Fruit fly (Drosophila melanogaster) whole organism, embryonic: ENCODE measurements around the gene Arfip.
A peak's percentile ranks its signal among the peaks of the same experiment; 100 is the strongest.

Experiments
- Asciz ChIP-seq: fragments of 200-800 bp; sonication (Bioruptor generic); optimal IDR thresholded peaks from 2 replicates; lab custom pipeline; 2017; ENCODE audit warnings: missing biosample characterization, mild to moderate bottlenecking, missing genetic modification characterization, missing genetic modification reagents
- Atf-2 ChIP-seq: fragments of 200-800 bp; sonication (Bioruptor generic); optimal IDR thresholded peaks from 2 replicates; lab custom pipeline; 2016; ENCODE audit warnings: missing biosample characterization, missing genetic modification characterization
- B-H2 ChIP-seq: fragments of 200-800 bp; sonication (Bioruptor generic); optimal IDR thresholded peaks from 2 replicates; lab custom pipeline; 2018; ENCODE audit warnings: missing biosample characterization, mild to moderate bottlenecking, missing genetic modification characterization
- CG10209 ChIP-seq: fragments of 200-800 bp; sonication (Bioruptor generic); optimal IDR thresholded peaks from 3 replicates; lab custom pipeline; 2017; ENCODE audit warnings: missing biosample characterization, mild to moderate bottlenecking, missing genetic modification characterization, missing genetic modification reagents
- CG12744 ChIP-seq: fragments of 200-800 bp; sonication (Bioruptor generic); optimal IDR thresholded peaks from 2 replicates; lab custom pipeline; 2016; ENCODE audit warnings: missing biosample characterization, missing genetic modification characterization
- CG13894 ChIP-seq: fragments of 200-800 bp; sonication (Bioruptor generic); optimal IDR thresholded peaks from 3 replicates; lab custom pipeline; 2018; ENCODE audit warnings: missing biosample characterization, mild to moderate bottlenecking, missing genetic modification characterization, moderate library complexity
- CG14441 ChIP-seq: fragments of 200-800 bp; sonication (Bioruptor generic); IDR thresholded peaks from 2 replicates; pipeline ENCODE4 v1.3.6; 2022; ENCODE audit warnings: missing biosample characterization, missing genetic modification characterization
- CG15601 ChIP-seq: fragments of 200-800 bp; sonication (Bioruptor generic); optimal IDR thresholded peaks from 3 replicates; lab custom pipeline; 2019; ENCODE audit warnings: missing biosample characterization, mild to moderate bottlenecking, missing genetic modification characterization, moderate library complexity
- CG1647 ChIP-seq: fragments of 200-800 bp; sonication (Bioruptor generic); optimal IDR thresholded peaks from 3 replicates; lab custom pipeline; 2016; ENCODE audit warnings: missing biosample characterization, missing genetic modification characterization
- CG16815 ChIP-seq: fragments of 200-800 bp; sonication (Bioruptor generic); optimal IDR thresholded peaks from 3 replicates; lab custom pipeline; 2017; ENCODE audit warnings: missing biosample characterization, mild to moderate bottlenecking, missing genetic modification characterization
- CG17328 ChIP-seq: fragments of 200-800 bp; sonication (Bioruptor generic); IDR thresholded peaks from 2 replicates; pipeline ENCODE4 v1.3.6; 2022; ENCODE audit warnings: missing biosample characterization, missing genetic modification characterization
- CG18619 ChIP-seq: fragments of 200-800 bp; sonication (Bioruptor generic); optimal IDR thresholded peaks from 3 replicates; lab custom pipeline; 2017; ENCODE audit warnings: missing biosample characterization, mild to moderate bottlenecking, missing genetic modification characterization
- CG30403 ChIP-seq: fragments of 200-800 bp; sonication (Bioruptor generic); optimal IDR thresholded peaks from 3 replicates; lab custom pipeline; 2016; ENCODE audit warnings: missing biosample characterization, missing genetic modification characterization
- CG4404 ChIP-seq: fragments of 200-800 bp; sonication (Bioruptor generic); IDR thresholded peaks from 2 replicates; pipeline ENCODE4 v1.3.6; 2022; ENCODE audit warnings: missing biosample characterization, missing genetic modification characterization
- CG6765 ChIP-seq: fragments of 200-800 bp; sonication (Bioruptor generic); optimal IDR thresholded peaks from 3 replicates; lab custom pipeline; 2017; ENCODE audit warnings: missing biosample characterization, mild to moderate bottlenecking, missing genetic modification characterization
- CG7839 ChIP-seq: fragments of 200-800 bp; sonication (Bioruptor generic); optimal IDR thresholded peaks from 3 replicates; lab custom pipeline; 2018; ENCODE audit warnings: missing biosample characterization, mild to moderate bottlenecking, missing genetic modification characterization, moderate library complexity
- CG8924 ChIP-seq: fragments of 200-800 bp; optimal IDR thresholded peaks from 3 replicates; lab custom pipeline; 2019; ENCODE audit warnings: missing biosample characterization, mild to moderate bottlenecking, missing genetic modification characterization, moderate library complexity
- CG9727 ChIP-seq: fragments of 200-800 bp; sonication (Bioruptor generic); optimal IDR thresholded peaks from 3 replicates; lab custom pipeline; 2017; ENCODE audit warnings: missing biosample characterization, mild to moderate bottlenecking, missing genetic modification characterization
- CG9876 ChIP-seq: fragments of 200-800 bp; sonication (Bioruptor generic); optimal IDR thresholded peaks from 2 replicates; lab custom pipeline; 2016; ENCODE audit warnings: missing biosample characterization, missing genetic modification characterization
- Deaf1 ChIP-seq: fragments of 200-800 bp; optimal IDR thresholded peaks from 3 replicates; lab custom pipeline; 2019; ENCODE audit warnings: missing biosample characterization, mild to moderate bottlenecking, missing genetic modification characterization, moderate library complexity
- Dip2 ChIP-seq: fragments of 200-800 bp; sonication (Bioruptor generic); IDR thresholded peaks from 2 replicates; pipeline ENCODE4 v1.3.6; 2022; ENCODE audit warnings: missing biosample characterization, missing genetic modification characterization
- Dll ChIP-seq: fragments of 200-800 bp; sonication (Bioruptor generic); IDR thresholded peaks from 4 replicates; pipeline ENCODE4 v1.3.6; 2022; ENCODE audit warnings: missing biosample characterization, missing genetic modification characterization; ENCODE audit not compliant: partially characterized antibody
- Dref ChIP-seq: fragments of 200-800 bp; sonication (Bioruptor generic); IDR thresholded peaks from 2 replicates; pipeline ENCODE4 v1.3.6; 2022; ENCODE audit warnings: missing biosample characterization, missing genetic modification characterization
- HmgZ ChIP-seq: fragments of 200-800 bp; sonication (Bioruptor generic); optimal IDR thresholded peaks from 2 replicates; lab custom pipeline; 2018; ENCODE audit warnings: missing biosample characterization, mild to moderate bottlenecking, missing genetic modification characterization
- Hr78 ChIP-seq, 2 experiments: fragments of 200-800 bp in 1 of 2; fragments of >200 bp in 1 of 2; sonication (Bioruptor generic) in 1 of 2; optimal IDR thresholded peaks; 2 replicates each; lab custom pipeline; 2017 to 2019; ENCODE audit warnings: missing biosample characterization in 2 of 2, missing genetic modification characterization in 2 of 2, mild to moderate bottlenecking in 1 of 2, moderate library complexity in 1 of 2
- MESR4 ChIP-seq: fragments of 200-800 bp; sonication (Bioruptor generic); optimal IDR thresholded peaks from 2 replicates; lab custom pipeline; 2018; ENCODE audit warnings: missing biosample characterization, mild to moderate bottlenecking, missing genetic modification characterization, moderate library complexity
- MTF-1 ChIP-seq: fragments of 200-800 bp; sonication (Bioruptor generic); optimal IDR thresholded peaks from 2 replicates; lab custom pipeline; 2018; ENCODE audit warnings: missing biosample characterization, mild to moderate bottlenecking, missing genetic modification characterization, borderline replicate concordance
- NK7.1 ChIP-seq: fragments of 200-800 bp; sonication (Bioruptor generic); optimal IDR thresholded peaks from 3 replicates; lab custom pipeline; 2016; ENCODE audit warnings: missing biosample characterization, missing genetic modification characterization
- Nf-YC ChIP-seq: fragments of 200-800 bp; optimal IDR thresholded peaks from 3 replicates; lab custom pipeline; 2019; ENCODE audit warnings: missing biosample characterization, mild to moderate bottlenecking, missing genetic modification characterization, moderate library complexity
- Oaz ChIP-seq: fragments of 200-800 bp; sonication (Bioruptor generic); IDR thresholded peaks from 2 replicates; pipeline ENCODE4 v1.3.6; 2022; ENCODE audit warnings: missing biosample characterization, missing genetic modification characterization
- Opbp ChIP-seq: fragments of 200-800 bp; sonication (Bioruptor generic); IDR thresholded peaks from 3 replicates; pipeline ENCODE4 v1.3.6; 2022; ENCODE audit warnings: missing biosample characterization, missing genetic modification characterization; ENCODE audit not compliant: partially characterized antibody
- PHDP ChIP-seq: fragments of 200-800 bp; sonication (Bioruptor generic); optimal IDR thresholded peaks from 3 replicates; lab custom pipeline; 2018; ENCODE audit warnings: missing biosample characterization, mild to moderate bottlenecking, missing genetic modification characterization, moderate library complexity
- amos ChIP-seq: fragments of 200-800 bp; sonication (Bioruptor generic); IDR thresholded peaks from 2 replicates; pipeline ENCODE4 v1.3.6; 2022; ENCODE audit warnings: missing biosample characterization, missing genetic modification characterization; ENCODE audit not compliant: partially characterized antibody
- chif ChIP-seq, 2 experiments: fragments of 200-800 bp; sonication (Bioruptor generic); optimal IDR thresholded peaks; 3 replicates each; lab custom pipeline; 2016; ENCODE audit warnings: missing biosample characterization in 2 of 2, missing genetic modification characterization in 2 of 2
- ci ChIP-seq: fragments of 200-800 bp; sonication (Bioruptor generic); IDR thresholded peaks from 3 replicates; pipeline ENCODE4 v1.3.6; 2022; ENCODE audit warnings: missing biosample characterization, missing genetic modification characterization
- crp ChIP-seq, 2 experiments: fragments of 200-800 bp; sonication (Bioruptor generic); optimal IDR thresholded peaks; 2 replicates in 1 of 2; 3 replicates in 1 of 2; lab custom pipeline; 2017; ENCODE audit warnings: missing biosample characterization in 2 of 2, missing genetic modification characterization in 2 of 2, mild to moderate bottlenecking in 1 of 2, moderate library complexity in 1 of 2
- danr ChIP-seq: fragments of 200-800 bp; sonication (Bioruptor generic); IDR thresholded peaks from 2 replicates; pipeline ENCODE4 v1.3.6; 2022; ENCODE audit warnings: missing biosample characterization, missing genetic modification characterization
- disco-r ChIP-seq: fragments of 200-800 bp; sonication (Bioruptor generic); optimal IDR thresholded peaks from 2 replicates; lab custom pipeline; 2016; ENCODE audit warnings: missing biosample characterization, missing genetic modification characterization
- fru ChIP-seq: fragments of >200 bp; optimal IDR thresholded peaks from 2 replicates; lab custom pipeline; 2017
- gcm2 ChIP-seq: fragments of 200-800 bp; sonication (Bioruptor generic); optimal IDR thresholded peaks from 2 replicates; lab custom pipeline; 2016; ENCODE audit warnings: missing biosample characterization, missing genetic modification characterization
- ind ChIP-seq: fragments of 200-800 bp; sonication (Bioruptor generic); optimal IDR thresholded peaks from 3 replicates; lab custom pipeline; 2016; ENCODE audit warnings: missing biosample characterization, missing genetic modification characterization
- inv ChIP-seq: fragments of 200-800 bp; sonication (Bioruptor generic); IDR thresholded peaks from 2 replicates; pipeline ENCODE4 v1.3.6; 2022; ENCODE audit warnings: missing biosample characterization, missing genetic modification characterization; ENCODE audit not compliant: partially characterized antibody
- mam ChIP-seq: fragments of 200-800 bp; sonication (Bioruptor generic); optimal IDR thresholded peaks from 3 replicates; lab custom pipeline; 2016; ENCODE audit warnings: missing biosample characterization, missing genetic modification characterization
- mirr ChIP-seq: fragments of 200-800 bp; sonication (Bioruptor generic); optimal IDR thresholded peaks from 3 replicates; lab custom pipeline; 2018; ENCODE audit warnings: missing biosample characterization, mild to moderate bottlenecking, missing genetic modification characterization
- pan ChIP-seq, 4 experiments: fragments of >200 bp in 3 of 4; fragments of 200-800 bp in 1 of 4; sonication (Bioruptor generic) in 1 of 4; optimal IDR thresholded peaks in 3 of 4; IDR thresholded peaks in 1 of 4; 2 replicates each; pipeline versions ENCODE4 v1.3.6 to Lab custom; 2017 to 2022; ENCODE audit warnings: missing biosample characterization in 2 of 4, missing genetic modification characterization in 2 of 4, mixed read lengths in 1 of 4
- sima ChIP-seq: fragments of 200-800 bp; sonication (Bioruptor generic); optimal IDR thresholded peaks from 2 replicates; lab custom pipeline; 2016; ENCODE audit warnings: missing biosample characterization, missing genetic modification characterization
- sqz ChIP-seq: fragments of 200-800 bp; sonication (Bioruptor generic); optimal IDR thresholded peaks from 3 replicates; lab custom pipeline; 2018; ENCODE audit warnings: missing biosample characterization, mild to moderate bottlenecking, missing genetic modification characterization
- tup ChIP-seq: fragments of 200-800 bp; sonication (Bioruptor generic); optimal IDR thresholded peaks from 2 replicates; lab custom pipeline; 2016; ENCODE audit warnings: missing biosample characterization, mild to moderate bottlenecking, missing genetic modification characterization, moderate library complexity
- tx ChIP-seq: fragments of 200-800 bp; sonication (Bioruptor generic); optimal IDR thresholded peaks from 2 replicates; lab custom pipeline; 2016; ENCODE audit warnings: missing biosample characterization, missing genetic modification characterization
- yki ChIP-seq: fragments of >200 bp; optimal IDR thresholded peaks from 3 replicates; lab custom pipeline; 2018

The Arfip gene

DNA sequence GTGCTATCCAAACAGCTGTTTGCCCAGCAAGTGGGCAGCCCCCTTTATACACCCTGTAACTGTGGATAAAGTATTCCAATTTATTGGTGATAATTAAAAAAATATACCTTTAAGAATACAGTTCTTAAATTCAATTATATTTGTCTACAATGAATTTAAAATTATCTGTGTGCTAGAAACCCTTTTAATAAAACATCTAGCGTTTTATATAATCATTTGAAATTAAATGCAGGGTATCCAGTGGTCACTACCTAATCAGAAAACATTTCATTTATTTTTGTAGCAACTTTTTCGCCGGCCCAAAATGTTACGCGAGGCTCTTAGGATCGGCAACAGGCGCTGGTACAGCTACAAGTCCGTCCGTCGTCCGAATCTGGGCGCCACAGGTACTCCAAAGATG, 8.3 kb downstream of the Arfip start, which contains the start of gene CG17726 (continued):
- TF ChIP-seq CG6765 (GFP tag; lab: Kevin White, UChicago), result peak; percentile 89
- TF ChIP-seq CG9727 (GFP tag; lab: Kevin White, UChicago), result peak; percentile 97
- peak; percentile 95 for TF ChIP-seq CG4404
- peak; percentile 79 for TF ChIP-seq Nf-YC (tag; lab: Kevin White, UChicago)
- TF ChIP-seq sqz (GFP tag; lab: Kevin White, UChicago), result peak; percentile 93
- peak; percentile 97 for TF ChIP-seq HmgZ
- TF ChIP-seq MESR4, result peak; percentile 67
- TF ChIP-seq inv (GFP tag; lab: Robert Waterston, UW), result no peak
- TF ChIP-seq CG18619 (GFP tag; lab: Kevin White, UChicago), result peak; percentile 94
- TF ChIP-seq Asciz, result no peak
- TF ChIP-seq NK7.1, result peak; percentile 82
- peak; percentile 97 for TF ChIP-seq CG15601 (tag; lab: Kevin White, UChicago)
- peak; percentile 69 for TF ChIP-seq Dip2
- TF ChIP-seq tx (GFP tag; lab: Kevin White, UChicago), result peak; percentile 86
- peak; percentile 69 for TF ChIP-seq gcm2 (GFP tag; lab: Kevin White, UChicago)
- TF ChIP-seq CG30403 (GFP tag; lab: Kevin White, UChicago), result peak; percentile 97
- peak; percentile 92 for TF ChIP-seq CG12744
- peak in 1 of 2 experiments; percentile 73 for TF ChIP-seq pan (optimal IDR thresholded peaks at IDR 0.05; lab: Kevin White, UChicago)
- TF ChIP-seq pan (GFP tag; optimal IDR thresholded peaks at IDR 0.05 in 1 of 2, IDR thresholded peaks at IDR 0.05 in 1 of 2), result peak in 1 of 2 experiments; percentile 98
- no peak for TF ChIP-seq amos
- peak; percentile 20; the same call in 1 of the 2 replicates for TF ChIP-seq Dref (GFP tag; lab: Robert Waterston, UW)
- TF ChIP-seq CG14441 (GFP tag; lab: Robert Waterston, UW), result peak; percentile 97
- peak; percentile 99 for TF ChIP-seq ci (GFP tag; lab: Robert Waterston, UW)
- peak; percentile 90 for TF ChIP-seq mam (GFP tag; lab: Kevin White, UChicago)
- TF ChIP-seq Deaf1, result peak; percentile 85
- TF ChIP-seq mirr (GFP tag; lab: Kevin White, UChicago), result peak; percentile 81
- peak; percentile 99 for TF ChIP-seq CG8924 (tag; lab: Kevin White, UChicago)
- TF ChIP-seq Oaz (GFP tag; lab: Robert Waterston, UW), result peak; percentile 97
- TF ChIP-seq CG16815, result peak; percentile 94
- TF ChIP-seq yki (lab: Kevin White, UChicago), result no peak
- peak; percentile 91 for TF ChIP-seq Atf-2
- peak; percentile 86 to 94 for TF ChIP-seq chif (GFP tag; optimal IDR thresholded peaks at IDR 0.05; lab: Kevin White, UChicago)
- TF ChIP-seq crp (GFP tag; optimal IDR thresholded peaks at IDR 0.05; lab: Kevin White, UChicago), result peak; percentile 62 to 88
- TF ChIP-seq sima, result peak; percentile 66
- TF ChIP-seq MTF-1, result peak; percentile 92
- peak; percentile 99 for TF ChIP-seq PHDP (tag; lab: Kevin White, UChicago)
- peak; percentile 92 for TF ChIP-seq B-H2 (GFP tag; lab: Kevin White, UChicago)
- peak; percentile 99 for TF ChIP-seq CG7839 (tag; lab: Kevin White, UChicago)
- TF ChIP-seq Hr78 (GFP tag; optimal IDR thresholded peaks at IDR 0.05; lab: Kevin White, UChicago), result no peak
- peak; percentile 52 for TF ChIP-seq CG9876 (GFP tag; lab: Kevin White, UChicago)
- peak; percentile 97 for TF ChIP-seq CG10209 (GFP tag; lab: Kevin White, UChicago)
- peak; percentile 80 for TF ChIP-seq CG1647
- peak; percentile 93 for TF ChIP-seq danr
- peak; percentile 89 for TF ChIP-seq tup (GFP tag; lab: Kevin White, UChicago)
- TF ChIP-seq fru (lab: Kevin White, UChicago), result no peak
- peak; percentile 96 for TF ChIP-seq ind (GFP tag; lab: Kevin White, UChicago)
- peak; percentile 85 for TF ChIP-seq disco-r
- TF ChIP-seq Dll (GFP tag; lab: Robert Waterston, UW), result peak; percentile 32; the same call in 1 of the 4 replicates
- peak; percentile 99 for TF ChIP-seq CG17328
- peak; percentile 94 for TF ChIP-seq CG13894 (tag; lab: Kevin White, UChicago)
- TF ChIP-seq Opbp, result no peak
